Fruit fly (Drosophila melanogaster): ENCODE measurements around the gene CG33268.

DNA sequence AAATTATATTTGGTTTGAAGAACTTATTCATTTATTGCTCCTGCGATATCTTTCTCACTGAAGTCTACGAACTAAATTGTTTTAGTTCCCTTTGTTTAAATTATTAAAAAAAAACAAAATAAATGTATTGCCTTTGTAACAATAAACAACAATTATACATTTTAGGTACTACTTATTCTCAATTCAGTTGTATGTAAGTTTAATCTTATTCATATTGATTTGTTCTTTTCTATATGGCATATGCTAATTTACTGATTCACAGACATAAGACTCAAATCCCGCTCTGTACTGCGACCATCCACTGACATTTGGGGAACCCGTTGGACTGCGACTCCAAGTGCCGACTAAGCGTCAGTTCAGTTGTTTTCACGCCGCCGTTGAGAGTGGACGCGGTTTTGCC lies 40.1 kb upstream of the CG33268 start, which contains the start of gene CG32091:
- TF ChIP-seq foxo (GFP tag; optimal IDR thresholded peaks at IDR 0.05) = no peak
- TF ChIP-seq h (GFP tag; optimal IDR thresholded peaks at IDR 0.05) = no peak
- TF ChIP-seq usp (GFP tag; optimal IDR thresholded peaks at IDR 0.05) = no peak
- TF ChIP-seq Abd-B (GFP tag; optimal IDR thresholded peaks at IDR 0.05) = no peak

Data from whole organism, wandering third instar larva.